Worm (Caenorhabditis elegans) whole organism, late embryonic: Measurements from ENCODE around the gene Y37D8A.6.

Experiments
- C08G9.2 ChIP-seq: sonication (generic microtip); optimal IDR thresholded peaks from 2 replicates; lab custom pipeline; 2016; ENCODE audit warnings: mild to moderate bottlenecking, missing genetic modification characterization, moderate library complexity, missing compliant biosample characterization
- F13H6.1 ChIP-seq: sonication (generic microtip); optimal IDR thresholded peaks from 2 replicates; lab custom pipeline; 2016; ENCODE audit warnings: missing genetic modification characterization, missing compliant biosample characterization
- K02D7.2 ChIP-seq: sonication (generic microtip); optimal IDR thresholded peaks from 2 replicates; lab custom pipeline; 2017; ENCODE audit warnings: mild to moderate bottlenecking, missing genetic modification characterization, missing compliant biosample characterization
- K09A11.1 ChIP-seq: sonication (generic microtip); optimal IDR thresholded peaks from 2 replicates; lab custom pipeline; 2017; ENCODE audit warnings: antibody characterized with exemption, mild to moderate bottlenecking, missing genetic modification characterization, missing compliant biosample characterization; ENCODE audit not compliant: insufficient read depth
- Y22D7AL.16 ChIP-seq: sonication (generic microtip); optimal IDR thresholded peaks from 2 replicates; lab custom pipeline; 2016; ENCODE audit warnings: missing genetic modification characterization, missing compliant biosample characterization
- ceh-14 ChIP-seq: sonication (generic microtip); optimal IDR thresholded peaks from 2 replicates; lab custom pipeline; 2016; ENCODE audit warnings: missing genotype, missing genetic modification characterization, missing compliant biosample characterization
- ceh-19 ChIP-seq: fragments of 200-800 bp; sonication (Bioruptor generic); optimal IDR thresholded peaks from 2 replicates; lab custom pipeline; 2018; ENCODE audit warnings: mild to moderate bottlenecking, missing genetic modification characterization, missing compliant biosample characterization
- ceh-30 ChIP-seq: fragments of 150-350 bp; optimal IDR thresholded peaks from 2 replicates; lab custom pipeline; 2014; ENCODE audit warnings: missing biosample characterization, missing genetic modification characterization
- ceh-31 ChIP-seq: sonication (generic microtip); optimal IDR thresholded peaks from 2 replicates; lab custom pipeline; 2016; ENCODE audit warnings: missing genetic modification characterization, missing compliant biosample characterization
- ceh-45 ChIP-seq: fragments of 200-800 bp; sonication (Bioruptor generic); IDR thresholded peaks from 2 replicates; pipeline ENCODE4 v1.3.6; 2022; ENCODE audit warnings: missing genetic modification reagents, missing genetic modification characterization, missing compliant biosample characterization
- ceh-48 ChIP-seq: sonication (generic microtip); optimal IDR thresholded peaks from 2 replicates; lab custom pipeline; 2016; ENCODE audit warnings: missing genetic modification characterization, inconsistent platforms, missing compliant biosample characterization
- ceh-6 ChIP-seq: fragments of 200-800 bp; sonication (Bioruptor generic); optimal IDR thresholded peaks from 2 replicates; lab custom pipeline; 2018; ENCODE audit warnings: mild to moderate bottlenecking, missing genetic modification characterization, missing compliant biosample characterization
- dmd-4 ChIP-seq: sonication (generic microtip); optimal IDR thresholded peaks from 2 replicates; lab custom pipeline; 2016; ENCODE audit warnings: borderline replicate concordance, missing genetic modification characterization, missing compliant biosample characterization
- elt-2 ChIP-seq: sonication (generic microtip); optimal IDR thresholded peaks from 2 replicates; lab custom pipeline; 2016; ENCODE audit warnings: missing genetic modification reagents, missing genetic modification characterization, missing compliant biosample characterization
- elt-4 ChIP-seq: sonication (generic microtip); optimal IDR thresholded peaks from 2 replicates; lab custom pipeline; 2016; ENCODE audit warnings: missing genetic modification characterization, missing compliant biosample characterization
- ets-4 ChIP-seq: sonication (generic microtip); optimal IDR thresholded peaks from 2 replicates; lab custom pipeline; 2016; ENCODE audit warnings: missing genetic modification characterization, missing compliant biosample characterization
- eyg-1 ChIP-seq: sonication (generic microtip); optimal IDR thresholded peaks from 2 replicates; lab custom pipeline; 2016; ENCODE audit warnings: missing genotype, missing genetic modification characterization, missing compliant biosample characterization
- fkh-6 ChIP-seq: sonication (generic microtip); optimal IDR thresholded peaks from 2 replicates; lab custom pipeline; 2016; ENCODE audit warnings: missing genetic modification characterization, missing compliant biosample characterization
- gmeb-2 ChIP-seq: sonication (generic microtip); optimal IDR thresholded peaks from 2 replicates; lab custom pipeline; 2016; ENCODE audit warnings: missing genetic modification characterization, inconsistent platforms, missing compliant biosample characterization
- hlh-30 ChIP-seq: sonication (generic microtip); optimal IDR thresholded peaks from 2 replicates; lab custom pipeline; 2017; ENCODE audit warnings: antibody characterized with exemption, missing genetic modification characterization, missing compliant biosample characterization; ENCODE audit not compliant: insufficient read depth
- hlh-6 ChIP-seq: sonication (generic microtip); optimal IDR thresholded peaks from 2 replicates; lab custom pipeline; 2016; ENCODE audit warnings: missing genotype, missing genetic modification characterization, missing compliant biosample characterization
- lin-11 ChIP-seq: fragments of 200-800 bp; sonication (Bioruptor generic); optimal IDR thresholded peaks from 2 replicates; lab custom pipeline; 2018; ENCODE audit warnings: mild to moderate bottlenecking, missing genetic modification characterization, missing compliant biosample characterization
- madf-2 ChIP-seq: sonication (generic microtip); optimal IDR thresholded peaks from 2 replicates; lab custom pipeline; 2017; ENCODE audit warnings: missing genetic modification characterization, missing compliant biosample characterization
- mec-3 ChIP-seq: sonication (generic microtip); optimal IDR thresholded peaks from 2 replicates; lab custom pipeline; 2016; ENCODE audit warnings: borderline replicate concordance, missing genetic modification characterization, missing compliant biosample characterization
- nfya-1 ChIP-seq: sonication (generic microtip); optimal IDR thresholded peaks from 2 replicates; lab custom pipeline; 2017; ENCODE audit warnings: missing genetic modification characterization, mild to moderate bottlenecking, missing compliant biosample characterization, antibody characterized with exemption, moderate library complexity
- nhr-11 ChIP-seq: fragments of 150-350 bp; optimal IDR thresholded peaks from 2 replicates; lab custom pipeline; 2014; ENCODE audit warnings: missing biosample characterization, missing genetic modification characterization
- nhr-232 ChIP-seq: sonication (generic microtip); optimal IDR thresholded peaks from 2 replicates; lab custom pipeline; 2016; ENCODE audit warnings: missing genetic modification characterization, missing compliant biosample characterization
- npax-4 ChIP-seq: sonication (generic microtip); optimal IDR thresholded peaks from 2 replicates; lab custom pipeline; 2016; ENCODE audit warnings: missing genetic modification characterization, missing compliant biosample characterization
- odd-2 ChIP-seq: sonication (generic microtip); optimal IDR thresholded peaks from 2 replicates; lab custom pipeline; 2017; ENCODE audit warnings: antibody characterized with exemption, mild to moderate bottlenecking, missing genetic modification characterization, missing compliant biosample characterization
- pag-3 ChIP-seq: sonication (generic microtip); optimal IDR thresholded peaks from 2 replicates; lab custom pipeline; 2016; ENCODE audit warnings: missing compliant biosample characterization, missing genetic modification characterization, borderline replicate concordance
- pax-1 ChIP-seq: fragments of 150-350 bp; optimal IDR thresholded peaks from 2 replicates; lab custom pipeline; 2014; ENCODE audit warnings: missing biosample characterization, missing genetic modification characterization
- pha-4 ChIP-seq: fragments of 150-350 bp; optimal IDR thresholded peaks from 2 replicates; lab custom pipeline; 2018; ENCODE audit warnings: missing biosample characterization, missing genetic modification reagents, missing genetic modification characterization
- pqm-1 ChIP-seq: sonication (generic microtip); optimal IDR thresholded peaks from 2 replicates; lab custom pipeline; 2016; ENCODE audit warnings: missing genetic modification characterization, missing compliant biosample characterization
- ref-2 ChIP-seq: sonication (generic microtip); optimal IDR thresholded peaks from 2 replicates; lab custom pipeline; 2016; ENCODE audit warnings: missing genetic modification characterization, missing compliant biosample characterization
- sdc-2 ChIP-seq: sonication (generic microtip); optimal IDR thresholded peaks from 2 replicates; lab custom pipeline; 2016; ENCODE audit warnings: missing genotype, missing genetic modification characterization, missing compliant biosample characterization
- sox-4 ChIP-seq: sonication (generic microtip); optimal IDR thresholded peaks from 2 replicates; lab custom pipeline; 2017; ENCODE audit warnings: mild to moderate bottlenecking, missing genetic modification characterization, inconsistent platforms, missing compliant biosample characterization
- syd-9 ChIP-seq: sonication (generic microtip); optimal IDR thresholded peaks from 2 replicates; lab custom pipeline; 2016; ENCODE audit warnings: mild to moderate bottlenecking, missing genetic modification characterization, moderate library complexity, missing compliant biosample characterization
- tbx-2 ChIP-seq: sonication (generic microtip); optimal IDR thresholded peaks from 2 replicates; lab custom pipeline; 2016; ENCODE audit warnings: missing genetic modification characterization, missing compliant biosample characterization
- tbx-7 ChIP-seq: sonication (generic microtip); optimal IDR thresholded peaks from 2 replicates; lab custom pipeline; 2016; ENCODE audit warnings: missing genotype, missing genetic modification characterization, missing compliant biosample characterization
- ttx-3 ChIP-seq: sonication (generic microtip); optimal IDR thresholded peaks from 2 replicates; lab custom pipeline; 2016; ENCODE audit warnings: missing genetic modification reagents, missing genetic modification characterization, missing compliant biosample characterization
- unc-42 ChIP-seq: sonication (generic microtip); optimal IDR thresholded peaks from 2 replicates; lab custom pipeline; 2016; ENCODE audit warnings: missing genotype, missing genetic modification characterization, missing compliant biosample characterization
- unc-86 ChIP-seq: sonication (generic microtip); optimal IDR thresholded peaks from 2 replicates; lab custom pipeline; 2016; ENCODE audit warnings: missing genetic modification characterization, missing compliant biosample characterization

Y37D8A.6 gene

ce11 chrIII:12891580-12891979 is 21.5 kb upstream of the Y37D8A.6 start, which contains the start of the genes Y37D8A.29 and unc-71:
Gene Y37D8A.29, minus strand, starts transcription at chrIII:12891680.
Gene unc-71, minus strand, starts transcription at chrIII:12891738.
- TF ChIP-seq elt-4 (tag; lab: Kevin White, UChicago): no peak
- no peak for TF ChIP-seq gmeb-2 (tag; lab: Kevin White, UChicago)
- no peak for TF ChIP-seq fkh-6
- TF ChIP-seq eyg-1 (tag; lab: Kevin White, UChicago): no peak
- TF ChIP-seq odd-2 (tag; lab: Kevin White, UChicago): no peak
- no peak for TF ChIP-seq syd-9 (tag; lab: Kevin White, UChicago)
- no peak for TF ChIP-seq madf-2
- TF ChIP-seq lin-11 (tag; lab: Kevin White, UChicago): no peak
- TF ChIP-seq hlh-6 (tag; lab: Kevin White, UChicago): no peak
- no peak for TF ChIP-seq ceh-45 (GFP tag; lab: Robert Waterston, UW)
- no peak for TF ChIP-seq tbx-2 (tag; lab: Kevin White, UChicago)
- no peak for TF ChIP-seq K02D7.2
- no peak for TF ChIP-seq tbx-7 (tag; lab: Kevin White, UChicago)
- no peak for TF ChIP-seq pha-4 (tag; lab: Kevin White, UChicago)
- TF ChIP-seq C08G9.2 (tag; lab: Kevin White, UChicago): no peak
- no peak for TF ChIP-seq elt-2 (tag; lab: Kevin White, UChicago)
- no peak for TF ChIP-seq Y22D7AL.16
- TF ChIP-seq ceh-30 (tag; lab: Kevin White, UChicago): no peak

ce11 chrIII:12885153-12885552 is 15.1 kb upstream of the Y37D8A.6 start:
- TF ChIP-seq syd-9 (tag; lab: Kevin White, UChicago): no peak
- no peak for TF ChIP-seq ttx-3
- TF ChIP-seq ceh-48 (tag; lab: Kevin White, UChicago): no peak
- TF ChIP-seq Y22D7AL.16: no peak
- no peak for TF ChIP-seq elt-4 (tag; lab: Kevin White, UChicago)
- TF ChIP-seq eyg-1 (tag; lab: Kevin White, UChicago): no peak
- no peak for TF ChIP-seq ceh-30 (tag; lab: Kevin White, UChicago)
- no peak for TF ChIP-seq dmd-4 (tag; lab: Kevin White, UChicago)
- no peak for TF ChIP-seq mec-3 (tag; lab: Kevin White, UChicago)
- TF ChIP-seq pax-1: no peak
- TF ChIP-seq pag-3 (tag; lab: Kevin White, UChicago): no peak
- TF ChIP-seq unc-86 (tag; lab: Kevin White, UChicago): no peak
- TF ChIP-seq, all 69 proteins: peak for 0

- TF ChIP-seq tbx-2 (tag; lab: Kevin White, UChicago) (no peak), nfya-1 (tag; lab: Kevin White, UChicago) (no peak), ceh-19 (GFP tag; lab: Kevin White, UChicago) (no peak), ttx-3 (no peak), pag-3 (tag; lab: Kevin White, UChicago) (no peak), fkh-6 (no peak), hlh-6 (tag; lab: Kevin White, UChicago) (no peak), eyg-1 (tag; lab: Kevin White, UChicago) (no peak), nhr-232 (no peak), ref-2 (tag; lab: Kevin White, UChicago) (no peak), ceh-48 (tag; lab: Kevin White, UChicago) (no peak), C08G9.2 (tag; lab: Kevin White, UChicago) (no peak), npax-4 (tag; lab: Kevin White, UChicago) (no peak), gmeb-2 (tag; lab: Kevin White, UChicago) (no peak), unc-42 (tag; lab: Kevin White, UChicago) (no peak), ceh-45 (GFP tag; lab: Robert Waterston, UW) (no peak)
Measured at ce11 chrIII:12880704-12881103, 10.6 kb upstream of the Y37D8A.6 start.

- TF ChIP-seq ceh-14 (tag; lab: Kevin White, UChicago) (no peak), sox-4 (no peak), hlh-30 (tag; lab: Kevin White, UChicago) (no peak), sdc-2 (tag; lab: Kevin White, UChicago) (no peak), F13H6.1 (tag; lab: Kevin White, UChicago) (no peak), ceh-48 (tag; lab: Kevin White, UChicago) (no peak), unc-42 (tag; lab: Kevin White, UChicago) (no peak), ceh-6 (GFP tag; lab: Kevin White, UChicago) (no peak), tbx-2 (tag; lab: Kevin White, UChicago) (peak; percentile 43), nhr-11 (no peak), ceh-30 (tag; lab: Kevin White, UChicago) (no peak), pqm-1 (tag; lab: Kevin White, UChicago) (no peak), fkh-6 (no peak), ceh-31 (tag; lab: Kevin White, UChicago) (peak; percentile 66), ref-2 (tag; lab: Kevin White, UChicago) (peak; percentile 15), ets-4 (tag; lab: Kevin White, UChicago) (no peak), K09A11.1 (no peak)
Measured at ce11 chrIII:12877527-12878234, 7.6 kb upstream of the Y37D8A.6 start, which contains the start of the genes cec-7 and enu-3.5. Gene cec-7, minus strand, starts transcription at chrIII:12877577. Gene enu-3.5, plus strand, starts transcription at chrIII:12878196.
